Worm (Caenorhabditis elegans) whole organism, L4 larva: ENCODE measurements around the gene T13F2.2.

Source experiments
- ceh-82 ChIP-seq: sonication (generic microtip); optimal IDR thresholded peaks from 2 replicates; lab custom pipeline; 2017; ENCODE audit warnings: missing biosample characterization, missing genetic modification characterization
- nhr-6 ChIP-seq: fragments of 150-350 bp; optimal IDR thresholded peaks from 2 replicates; lab custom pipeline; 2014; ENCODE audit warnings: missing biosample characterization, missing genetic modification characterization

- TF ChIP-seq ceh-82 (tag; lab: Kevin White, UChicago) (no peak), nhr-6 (no peak)
Observed at ce11 chrIV:9811487-9811886, 14.3 kb upstream of the T13F2.2 start.
